Fruit fly (Drosophila melanogaster) whole organism, embryonic: ENCODE results near the gene CG14329.
A peak's percentile ranks its signal among the peaks of the same experiment; 100 is the strongest.

Source experiments
- Asciz ChIP-seq: fragments of 200-800 bp; sonication (Bioruptor generic); optimal IDR thresholded peaks from 2 replicates; lab custom pipeline; 2017; ENCODE audit warnings: missing biosample characterization, mild to moderate bottlenecking, missing genetic modification characterization, missing genetic modification reagents
- Awh ChIP-seq: fragments of 200-800 bp; sonication (Bioruptor generic); IDR thresholded peaks from 2 replicates; pipeline ENCODE4, ENCODE4 v1.3.6; 2022; ENCODE audit warnings: missing biosample characterization, missing genetic modification characterization
- CG10209 ChIP-seq: fragments of 200-800 bp; sonication (Bioruptor generic); optimal IDR thresholded peaks from 3 replicates; lab custom pipeline; 2017; ENCODE audit warnings: missing biosample characterization, mild to moderate bottlenecking, missing genetic modification characterization, missing genetic modification reagents
- CG1024 ChIP-seq: fragments of 200-800 bp; sonication (Bioruptor generic); IDR thresholded peaks from 2 replicates; pipeline ENCODE4 v1.3.6; 2022; ENCODE audit warnings: missing biosample characterization, missing genetic modification characterization
- CG10431 ChIP-seq: fragments of 200-800 bp; sonication (Bioruptor generic); optimal IDR thresholded peaks from 3 replicates; lab custom pipeline; 2018; ENCODE audit warnings: missing biosample characterization, mild to moderate bottlenecking, missing genetic modification characterization
- CG10462 ChIP-seq: fragments of 200-800 bp; sonication (Bioruptor generic); optimal IDR thresholded peaks from 2 replicates; lab custom pipeline; 2016; ENCODE audit warnings: missing biosample characterization, missing genetic modification characterization
- CG10543 ChIP-seq: fragments of 200-800 bp; sonication (Bioruptor generic); optimal IDR thresholded peaks from 3 replicates; lab custom pipeline; 2017; ENCODE audit warnings: missing biosample characterization, mild to moderate bottlenecking, missing genetic modification characterization, moderate library complexity
- CG11456 ChIP-seq: fragments of 200-800 bp; sonication (Bioruptor generic); IDR thresholded peaks from 3 replicates; pipeline ENCODE4 v1.3.6; 2022; ENCODE audit warnings: missing biosample characterization, missing genetic modification characterization
- CG11695 ChIP-seq: fragments of 200-800 bp; sonication (Bioruptor generic); IDR thresholded peaks from 3 replicates; pipeline ENCODE4 v1.3.6; 2022; ENCODE audit warnings: missing biosample characterization, missing genetic modification characterization
- CG1603 ChIP-seq: fragments of 200-800 bp; sonication (Bioruptor generic); optimal IDR thresholded peaks from 2 replicates; lab custom pipeline; 2019; ENCODE audit warnings: missing biosample characterization, mild to moderate bottlenecking, missing genetic modification characterization, moderate library complexity
- CG16815 ChIP-seq: fragments of 200-800 bp; sonication (Bioruptor generic); optimal IDR thresholded peaks from 3 replicates; lab custom pipeline; 2017; ENCODE audit warnings: missing biosample characterization, mild to moderate bottlenecking, missing genetic modification characterization
- CG17912 ChIP-seq: fragments of 200-800 bp; sonication (Bioruptor generic); optimal IDR thresholded peaks from 2 replicates; lab custom pipeline; 2018; ENCODE audit warnings: missing biosample characterization, mild to moderate bottlenecking, missing genetic modification characterization
- CG2889 ChIP-seq: fragments of 200-800 bp; sonication (Bioruptor generic); IDR thresholded peaks from 3 replicates; pipeline ENCODE4 v1.3.6; 2022; ENCODE audit warnings: missing biosample characterization, missing genetic modification characterization
- CG30431 ChIP-seq: fragments of 200-800 bp; sonication (Bioruptor generic); optimal IDR thresholded peaks from 2 replicates; lab custom pipeline; 2017; ENCODE audit warnings: missing biosample characterization, missing genetic modification characterization
- CG4328 ChIP-seq: fragments of 200-800 bp; sonication (Bioruptor generic); optimal IDR thresholded peaks from 3 replicates; lab custom pipeline; 2017; ENCODE audit warnings: missing biosample characterization, missing genetic modification reagents, missing genetic modification characterization
- CG4404 ChIP-seq: fragments of 200-800 bp; sonication (Bioruptor generic); IDR thresholded peaks from 2 replicates; pipeline ENCODE4 v1.3.6; 2022; ENCODE audit warnings: missing biosample characterization, missing genetic modification characterization
- CG5180 ChIP-seq: fragments of 200-800 bp; sonication (Bioruptor generic); optimal IDR thresholded peaks from 3 replicates; lab custom pipeline; 2017; ENCODE audit warnings: missing biosample characterization, missing genetic modification characterization, mild to moderate bottlenecking, moderate library complexity, missing genetic modification reagents
- CG5245 ChIP-seq: fragments of 200-800 bp; sonication (Bioruptor generic); optimal IDR thresholded peaks from 3 replicates; lab custom pipeline; 2016; ENCODE audit warnings: missing biosample characterization, missing genetic modification characterization
- CG6791 ChIP-seq: fragments of 200-800 bp; sonication (Bioruptor generic); IDR thresholded peaks from 3 replicates; pipeline ENCODE4 v1.3.6; 2022; ENCODE audit warnings: missing biosample characterization, missing genetic modification characterization; ENCODE audit not compliant: partially characterized antibody
- CkIIα-i1 ChIP-seq: fragments of 200-800 bp; sonication (Bioruptor generic); IDR thresholded peaks from 2 replicates; pipeline ENCODE4 v1.3.6; 2022; ENCODE audit warnings: missing biosample characterization, missing genetic modification characterization
- CrebB ChIP-seq: fragments of 200-800 bp; sonication (Bioruptor generic); optimal IDR thresholded peaks from 3 replicates; lab custom pipeline; 2018; ENCODE audit warnings: missing biosample characterization, mild to moderate bottlenecking, missing genetic modification characterization
- Dip3 ChIP-seq: fragments of 200-800 bp; sonication (Bioruptor generic); optimal IDR thresholded peaks from 3 replicates; lab custom pipeline; 2016; ENCODE audit warnings: missing biosample characterization, missing genetic modification characterization
- ERR ChIP-seq: fragments of 200-800 bp; sonication (Bioruptor generic); optimal IDR thresholded peaks from 2 replicates; lab custom pipeline; 2016; ENCODE audit warnings: missing biosample characterization, missing genetic modification characterization
- Eip74EF ChIP-seq, 2 experiments: fragments of 200-800 bp in 1 of 2; fragments of >200 bp in 1 of 2; sonication (Bioruptor generic) in 1 of 2; optimal IDR thresholded peaks; 2 replicates each; lab custom pipeline; 2017 to 2019; ENCODE audit warnings: missing biosample characterization in 2 of 2, missing genetic modification characterization in 2 of 2, mild to moderate bottlenecking in 1 of 2, moderate library complexity in 1 of 2
- H15 ChIP-seq: fragments of 200-800 bp; sonication (Bioruptor generic); IDR thresholded peaks from 3 replicates; pipeline ENCODE4 v1.3.6; 2022; ENCODE audit warnings: missing biosample characterization, missing genetic modification characterization
- HLH54F ChIP-seq: fragments of 200-800 bp; sonication (Bioruptor generic); optimal IDR thresholded peaks from 3 replicates; lab custom pipeline; 2016; ENCODE audit warnings: missing biosample characterization, missing genetic modification characterization
- HmgZ ChIP-seq: fragments of 200-800 bp; sonication (Bioruptor generic); optimal IDR thresholded peaks from 2 replicates; lab custom pipeline; 2018; ENCODE audit warnings: missing biosample characterization, mild to moderate bottlenecking, missing genetic modification characterization
- Hsf ChIP-seq: fragments of 200-800 bp; sonication (Bioruptor generic); optimal IDR thresholded peaks from 3 replicates; lab custom pipeline; 2016; ENCODE audit warnings: missing biosample characterization, missing genetic modification characterization
- MBD-R2 ChIP-seq: fragments of 200-800 bp; sonication (Bioruptor generic); IDR thresholded peaks from 2 replicates; pipeline ENCODE4 v1.3.6; 2022; ENCODE audit warnings: missing biosample characterization, missing genetic modification characterization
- Myb ChIP-seq: fragments of 200-800 bp; sonication (Bioruptor generic); optimal IDR thresholded peaks from 2 replicates; lab custom pipeline; 2016; ENCODE audit warnings: missing biosample characterization, missing genetic modification characterization
- Rfx ChIP-seq: fragments of 200-800 bp; sonication (Bioruptor generic); IDR thresholded peaks from 2 replicates; pipeline ENCODE4 v1.3.6; 2022; ENCODE audit warnings: missing biosample characterization, missing genetic modification characterization
- Usf ChIP-seq: fragments of 200-800 bp; sonication (Bioruptor generic); optimal IDR thresholded peaks from 2 replicates; lab custom pipeline; 2017; ENCODE audit warnings: missing genotype, missing biosample characterization, missing genetic modification characterization
- ac ChIP-seq: fragments of 200-800 bp; sonication (Bioruptor generic); optimal IDR thresholded peaks from 3 replicates; lab custom pipeline; 2017; ENCODE audit warnings: missing biosample characterization, mild to moderate bottlenecking, missing genetic modification characterization
- bbx ChIP-seq: fragments of 200-800 bp; sonication (Bioruptor generic); IDR thresholded peaks from 2 replicates; pipeline ENCODE4 v1.3.6; 2022; ENCODE audit warnings: missing biosample characterization, missing genetic modification characterization; ENCODE audit not compliant: partially characterized antibody
- bcd ChIP-seq: fragments of 200-800 bp; sonication (Bioruptor generic); optimal IDR thresholded peaks from 2 replicates; lab custom pipeline; 2017; ENCODE audit warnings: missing biosample characterization, mild to moderate bottlenecking, missing genetic modification characterization
- crol ChIP-seq: fragments of 200-800 bp; sonication (Bioruptor generic); IDR thresholded peaks from 2 replicates; pipeline ENCODE4 v1.3.6; 2022; ENCODE audit warnings: missing biosample characterization, missing genetic modification characterization
- dmrt99B ChIP-seq: fragments of 200-800 bp; sonication (Bioruptor generic); optimal IDR thresholded peaks from 2 replicates; lab custom pipeline; 2018; ENCODE audit warnings: missing biosample characterization, mild to moderate bottlenecking, missing genetic modification characterization, moderate library complexity
- ftz-f1 ChIP-seq: fragments of 200-800 bp; sonication (Bioruptor generic); optimal IDR thresholded peaks from 2 replicates; lab custom pipeline; 2016; ENCODE audit warnings: missing biosample characterization, missing genetic modification characterization
- gsb-n ChIP-seq: fragments of 200-800 bp; sonication (Bioruptor generic); optimal IDR thresholded peaks from 3 replicates; lab custom pipeline; 2018; ENCODE audit warnings: missing biosample characterization, mild to moderate bottlenecking, missing genetic modification characterization
- hb ChIP-seq: fragments of 200-800 bp; sonication (Bioruptor generic); IDR thresholded peaks from 3 replicates; pipeline ENCODE4 v1.3.6; 2022; ENCODE audit warnings: missing biosample characterization, missing genetic modification characterization; ENCODE audit not compliant: partially characterized antibody
- hth ChIP-seq: fragments of >200 bp; optimal IDR thresholded peaks from 2 replicates; lab custom pipeline; 2017; ENCODE audit warnings: inconsistent platforms
- jumu ChIP-seq: fragments of 200-800 bp; sonication (Bioruptor generic); optimal IDR thresholded peaks from 3 replicates; lab custom pipeline; 2016; ENCODE audit warnings: missing biosample characterization, missing genetic modification characterization
- kah ChIP-seq: fragments of 200-800 bp; sonication (Bioruptor generic); optimal IDR thresholded peaks from 2 replicates; lab custom pipeline; 2018; ENCODE audit warnings: missing biosample characterization, mild to moderate bottlenecking, missing genetic modification characterization
- kni ChIP-seq: fragments of 200-800 bp; sonication (Bioruptor generic); optimal IDR thresholded peaks from 3 replicates; lab custom pipeline; 2017; ENCODE audit warnings: mild to moderate bottlenecking, missing biosample characterization, missing genetic modification reagents, missing genetic modification characterization
- onecut ChIP-seq: fragments of 200-800 bp; sonication (Bioruptor generic); IDR thresholded peaks from 2 replicates; pipeline ENCODE4 v1.3.6; 2022; ENCODE audit warnings: missing biosample characterization, missing genetic modification characterization
- repo ChIP-seq: fragments of 200-800 bp; sonication (Bioruptor generic); optimal IDR thresholded peaks from 2 replicates; lab custom pipeline; 2016; ENCODE audit warnings: missing biosample characterization, missing genetic modification characterization
- sug ChIP-seq: fragments of 200-800 bp; optimal IDR thresholded peaks from 2 replicates; lab custom pipeline; 2019; ENCODE audit warnings: missing biosample characterization, mild to moderate bottlenecking, missing genetic modification characterization, moderate library complexity
- toy ChIP-seq: fragments of 200-800 bp; sonication (Bioruptor generic); IDR thresholded peaks from 2 replicates; pipeline ENCODE4 v1.3.6; 2022; ENCODE audit warnings: missing biosample characterization, missing genetic modification characterization

The CG14329 gene

DNA sequence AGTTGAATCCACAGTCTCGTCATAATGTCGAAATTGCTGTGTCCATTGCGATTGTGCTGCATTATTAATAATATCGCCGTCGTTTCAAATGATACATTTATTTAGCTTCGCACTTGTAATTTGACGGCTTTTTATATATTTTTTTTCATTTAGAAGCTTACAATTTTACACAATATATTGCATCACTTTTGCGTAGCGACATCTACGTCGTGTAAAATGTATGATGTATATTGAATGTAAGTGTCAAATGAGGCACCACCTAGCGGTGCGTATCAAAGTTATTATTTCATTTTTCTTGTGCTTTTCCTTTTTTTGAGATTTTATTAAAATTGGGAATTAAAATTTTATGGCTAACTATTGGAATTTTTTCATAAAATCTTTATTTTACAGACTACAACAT, 7.4 kb downstream of the CG14329 start (continued):
- peak; percentile 37; the same call in 1 of the 2 replicates for TF ChIP-seq Rfx
- peak; percentile 51; the same call in 1 of the 3 replicates for TF ChIP-seq CG6791

- TF ChIP-seq CG10462 (GFP tag; lab: Kevin White, UChicago), result no peak
- no peak for TF ChIP-seq CrebB
- TF ChIP-seq CG11456 (GFP tag; lab: Robert Waterston, UW), result peak; percentile 80
- no peak for TF ChIP-seq CG5245 (GFP tag; lab: Kevin White, UChicago)
- TF ChIP-seq CkIIα-i1 (GFP tag; lab: Robert Waterston, UW), result no peak
- TF ChIP-seq Asciz (GFP tag; lab: Kevin White, UChicago), result no peak
- TF ChIP-seq CG11695 (GFP tag; lab: Robert Waterston, UW), result peak; percentile 11; the same call in 1 of the 3 replicates
- TF ChIP-seq kni, result no peak
- peak; percentile 70 for TF ChIP-seq bbx
- TF ChIP-seq bcd (GFP tag; lab: Kevin White, UChicago), result no peak
- no peak for TF ChIP-seq repo
- TF ChIP-seq CG4404 (GFP tag; lab: Robert Waterston, UW), result no peak
- no peak for TF ChIP-seq CG10431
- TF ChIP-seq ERR, result peak; percentile 27
- TF ChIP-seq HmgZ (tag; lab: Kevin White, UChicago), result peak; percentile 46
- TF ChIP-seq CG10543 (GFP tag; lab: Kevin White, UChicago), result no peak
- TF ChIP-seq CG10209 (GFP tag; lab: Kevin White, UChicago), result no peak
- TF ChIP-seq CG17912 (GFP tag; lab: Kevin White, UChicago), result peak; percentile 13
- TF ChIP-seq Hsf (GFP tag; lab: Kevin White, UChicago), result peak; percentile 20
- TF ChIP-seq CG5180, result no peak
- TF ChIP-seq MBD-R2 (GFP tag; lab: Robert Waterston, UW), result no peak
- no peak for TF ChIP-seq CG16815 (GFP tag; lab: Kevin White, UChicago)
- peak; percentile 19 for TF ChIP-seq CG1603 (tag; lab: Kevin White, UChicago)
- no peak for TF ChIP-seq Eip74EF (GFP tag; optimal IDR thresholded peaks at IDR 0.05; lab: Kevin White, UChicago)
- TF ChIP-seq Awh, result 0 out of 2 replicates have a peak, but pooled peaks have one; percentile 10
- no peak for TF ChIP-seq sug (tag; lab: Kevin White, UChicago)
- no peak for TF ChIP-seq onecut (GFP tag; lab: Robert Waterston, UW)
- TF ChIP-seq H15 (GFP tag; lab: Robert Waterston, UW), result no peak
- TF ChIP-seq Myb, result peak; percentile 3
- no peak for TF ChIP-seq CG1024 (GFP tag; lab: Robert Waterston, UW)
- no peak for TF ChIP-seq ac (GFP tag; lab: Kevin White, UChicago)
- TF ChIP-seq CG4328 (GFP tag; lab: Kevin White, UChicago), result no peak
- no peak for TF ChIP-seq jumu
- TF ChIP-seq CG30431 (GFP tag; lab: Kevin White, UChicago), result no peak
- TF ChIP-seq Usf, result no peak
- peak; percentile 76 for TF ChIP-seq ftz-f1 (GFP tag; lab: Kevin White, UChicago)
- TF ChIP-seq hb (GFP tag; lab: Robert Waterston, UW), result no peak; the same call in 2 of the 3 replicates
- no peak for TF ChIP-seq kah (GFP tag; lab: Kevin White, UChicago)
- TF ChIP-seq Dip3, result no peak
- no peak for TF ChIP-seq hth (lab: Kevin White, UChicago)
- TF ChIP-seq HLH54F (GFP tag; lab: Kevin White, UChicago), result no peak
- TF ChIP-seq gsb-n (tag; lab: Kevin White, UChicago), result peak; percentile 23
- TF ChIP-seq crol (GFP tag; lab: Robert Waterston, UW), result no peak
- TF ChIP-seq toy (GFP tag; lab: Robert Waterston, UW), result no peak
- no peak for TF ChIP-seq CG2889 (GFP tag; lab: Robert Waterston, UW)
- no peak for TF ChIP-seq dmrt99B
Measured at dm6 chr3R:17617121-17617975, 8.2 kb downstream of the CG14329 start.
